Fruit fly (Drosophila melanogaster): ENCODE data around the gene CG8043.

Gene CG8043

DNA sequence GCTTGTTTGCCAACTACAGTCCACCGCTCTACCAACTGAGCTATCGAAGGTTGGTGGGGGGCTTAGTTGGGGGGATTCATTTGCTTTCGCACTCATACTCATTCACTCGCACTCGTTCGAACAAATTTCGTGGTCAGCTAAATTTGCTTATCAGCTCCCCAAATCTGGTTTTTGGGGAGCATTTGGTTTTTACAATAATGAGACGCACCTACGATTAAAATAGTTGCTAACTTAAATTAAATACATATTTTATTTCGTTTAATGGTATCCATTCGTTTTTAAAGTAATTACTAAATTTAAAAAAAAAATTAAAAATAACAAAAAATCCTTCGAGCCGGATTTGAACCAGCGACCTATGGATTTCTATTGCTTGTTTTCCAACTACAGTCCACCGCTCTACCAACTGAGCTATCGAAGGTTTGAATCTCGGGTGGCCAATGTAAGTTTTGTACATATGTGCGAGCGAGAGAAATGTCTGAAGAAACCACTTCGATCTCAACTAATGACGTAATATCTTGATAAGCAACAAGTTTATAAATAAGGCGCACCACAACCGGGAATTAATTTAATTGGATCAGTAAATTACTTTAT lies 34.2 kb upstream of the CG8043 start (continued):
- peak; percentile 17 for TF ChIP-seq Vsx1 (GFP tag; optimal IDR thresholded peaks at IDR 0.05)
- peak; percentile 65 for TF ChIP-seq Scr (GFP tag; IDR thresholded peaks at IDR 0.05; ENCODE audit: partially characterized antibody)
- TF ChIP-seq chm (GFP tag; IDR thresholded peaks at IDR 0.05), result no peak
- no peak for TF ChIP-seq stwl (tag; optimal IDR thresholded peaks at IDR 0.05)
- TF ChIP-seq CG11504 (tag; optimal IDR thresholded peaks at IDR 0.05), result peak; percentile 13
- no peak for TF ChIP-seq dmrt11E (tag; optimal IDR thresholded peaks at IDR 0.05)
- no peak for TF ChIP-seq Hr39 (optimal IDR thresholded peaks at IDR 0.05)
- peak; percentile 72 for TF ChIP-seq hb (GFP tag; IDR thresholded peaks at IDR 0.05; ENCODE audit: partially characterized antibody)
- TF ChIP-seq D (optimal IDR thresholded peaks at IDR 0.05), result no peak
- TF ChIP-seq D (GFP tag; optimal IDR thresholded peaks at IDR 0.05), result no peak
- TF ChIP-seq CG2678 (tag; optimal IDR thresholded peaks at IDR 0.05), result peak; percentile 9
- no peak for TF ChIP-seq Fer2 (tag; optimal IDR thresholded peaks at IDR 0.05)
- TF ChIP-seq nmo (GFP tag; optimal IDR thresholded peaks at IDR 0.05), result no peak
- peak; percentile 38 for TF ChIP-seq sna (GFP tag; IDR thresholded peaks at IDR 0.05; ENCODE audit: partially characterized antibody)
- no peak for TF ChIP-seq Jarid2 (GFP tag; optimal IDR thresholded peaks at IDR 0.05)
- TF ChIP-seq org-1 (GFP tag; optimal IDR thresholded peaks at IDR 0.05), result no peak
- peak; percentile 31; the same call in 1 of the 3 replicates for TF ChIP-seq vnd (GFP tag; IDR thresholded peaks at IDR 0.05; ENCODE audit: partially characterized antibody)
- TF ChIP-seq bab2 (GFP tag; optimal IDR thresholded peaks at IDR 0.05), result no peak
- no peak for TF ChIP-seq CG11560 (tag; IDR thresholded peaks at IDR 0.05)
- peak; percentile 97 for TF ChIP-seq sug (tag; optimal IDR thresholded peaks at IDR 0.05)

- TF ChIP-seq emc (GFP tag; optimal IDR thresholded peaks at IDR 0.05), result no peak
- no peak for TF ChIP-seq CG7745 (tag; optimal IDR thresholded peaks at IDR 0.05)
- TF ChIP-seq knrl (GFP tag; IDR thresholded peaks at IDR 0.05; ENCODE audit: partially characterized antibody), result no peak
- TF ChIP-seq chinmo (GFP tag; IDR thresholded peaks at IDR 0.05; ENCODE audit: partially characterized antibody), result 0 out of 4 replicates have a peak, but pooled peaks have one; percentile 46
- no peak for TF ChIP-seq rib (GFP tag; IDR thresholded peaks at IDR 0.05)
- TF ChIP-seq CG14667 (GFP tag; IDR thresholded peaks at IDR 0.05), result no peak
- TF ChIP-seq D19A (tag; optimal IDR thresholded peaks at IDR 0.05), result peak; percentile 34
- TF ChIP-seq lilli (GFP tag; optimal IDR thresholded peaks at IDR 0.05), result peak; percentile 10
- TF ChIP-seq bsh (GFP tag; optimal IDR thresholded peaks at IDR 0.05), result no peak
- TF ChIP-seq CG2678 (tag; optimal IDR thresholded peaks at IDR 0.05), result peak; percentile 7
- peak; percentile 55 for TF ChIP-seq Med (GFP tag)
- TF ChIP-seq dpn (GFP tag; optimal IDR thresholded peaks at IDR 0.05), result peak in 1 of 2 experiments; percentile 6
- TF ChIP-seq Dll (GFP tag; IDR thresholded peaks at IDR 0.05; ENCODE audit: partially characterized antibody), result no peak
- peak; percentile 1 for TF ChIP-seq CG30403 (GFP tag; optimal IDR thresholded peaks at IDR 0.05)
- peak; percentile 1 for TF ChIP-seq lab (GFP tag; optimal IDR thresholded peaks at IDR 0.05)
- 0 out of 2 replicates have a peak, but pooled peaks have one; percentile 17 for TF ChIP-seq Rx (GFP tag; IDR thresholded peaks at IDR 0.05)
- no peak for TF ChIP-seq ftz-f1 (GFP tag; optimal IDR thresholded peaks at IDR 0.05)
- TF ChIP-seq CG5953 (GFP tag; IDR thresholded peaks at IDR 0.05), result no peak
- TF ChIP-seq Sox102F (GFP tag; optimal IDR thresholded peaks at IDR 0.05), result peak; percentile 22
- TF ChIP-seq Fer1 (GFP tag; optimal IDR thresholded peaks at IDR 0.05), result no peak
- no peak for TF ChIP-seq repo (GFP tag; optimal IDR thresholded peaks at IDR 0.05)
- TF ChIP-seq mld (GFP tag; IDR thresholded peaks at IDR 0.05; ENCODE audit: partially characterized antibody), result no peak
- peak; percentile 21; the same call in 1 of the 3 replicates for TF ChIP-seq tgo (GFP tag; IDR thresholded peaks at IDR 0.05)
- peak; percentile 94 for TF ChIP-seq Ets65A (GFP tag)
- TF ChIP-seq Side (GFP tag; optimal IDR thresholded peaks at IDR 0.05), result no peak
- peak; percentile 13 for TF ChIP-seq CG2120 (GFP tag; optimal IDR thresholded peaks at IDR 0.05)
- TF ChIP-seq Ets97D (GFP tag; optimal IDR thresholded peaks at IDR 0.05), result no peak
- TF ChIP-seq gem (tag; optimal IDR thresholded peaks at IDR 0.05), result peak; percentile 21
- peak; percentile 89 for TF ChIP-seq Meics (GFP tag; optimal IDR thresholded peaks at IDR 0.05)
- peak; percentile 22; the same call in 1 of the 4 replicates for TF ChIP-seq Gug (GFP tag; IDR thresholded peaks at IDR 0.05)
Measured at dm6 chr3R:8645580-8646220, 31.0 kb upstream of the CG8043 start, which contains the start of gene Cyp313b1. Gene Cyp313b1, minus strand, starts transcription at chr3R:8645650.
